Fruit fly (Drosophila melanogaster) whole organism, embryonic: ENCODE data around the gene Vps2.
A peak's percentile ranks its signal among the peaks of the same experiment; 100 is the strongest.

ENCODE experiments used
- B-H1 ChIP-seq: fragments of 200-800 bp; sonication (Bioruptor generic); IDR thresholded peaks from 3 replicates; pipeline ENCODE4 v1.3.6; 2022; ENCODE audit warnings: missing biosample characterization, missing genetic modification characterization
- Blimp-1 ChIP-seq: fragments of 200-800 bp; sonication (Bioruptor generic); optimal IDR thresholded peaks from 3 replicates; lab custom pipeline; 2018; ENCODE audit warnings: missing biosample characterization, missing genetic modification characterization, mild to moderate bottlenecking, moderate library complexity, missing genetic modification reagents
- CG1024 ChIP-seq: fragments of 200-800 bp; sonication (Bioruptor generic); IDR thresholded peaks from 2 replicates; pipeline ENCODE4 v1.3.6; 2022; ENCODE audit warnings: missing biosample characterization, missing genetic modification characterization
- CG10366 ChIP-seq: fragments of 200-800 bp; sonication (Bioruptor generic); IDR thresholded peaks from 2 replicates; pipeline ENCODE4 v1.3.6; 2022; ENCODE audit warnings: missing biosample characterization, missing genetic modification characterization
- CG11093 ChIP-seq: fragments of 200-800 bp; sonication (Bioruptor generic); IDR thresholded peaks from 3 replicates; pipeline ENCODE4 v1.3.6; 2022; ENCODE audit warnings: missing biosample characterization, missing genetic modification characterization
- CG11456 ChIP-seq: fragments of 200-800 bp; sonication (Bioruptor generic); IDR thresholded peaks from 3 replicates; pipeline ENCODE4 v1.3.6; 2022; ENCODE audit warnings: missing biosample characterization, missing genetic modification characterization
- CG12236 ChIP-seq: fragments of 200-800 bp; sonication (Bioruptor generic); optimal IDR thresholded peaks from 2 replicates; lab custom pipeline; 2016; ENCODE audit warnings: missing biosample characterization, missing genetic modification characterization
- CG13775 ChIP-seq: fragments of 200-800 bp; sonication (Bioruptor generic); optimal IDR thresholded peaks from 3 replicates; lab custom pipeline; 2017; ENCODE audit warnings: missing biosample characterization, mild to moderate bottlenecking, missing genetic modification characterization
- CG13894 ChIP-seq: fragments of 200-800 bp; sonication (Bioruptor generic); optimal IDR thresholded peaks from 3 replicates; lab custom pipeline; 2018; ENCODE audit warnings: missing biosample characterization, mild to moderate bottlenecking, missing genetic modification characterization, moderate library complexity
- CG15073 ChIP-seq: fragments of 200-800 bp; sonication (Bioruptor generic); optimal IDR thresholded peaks from 2 replicates; lab custom pipeline; 2016; ENCODE audit warnings: missing biosample characterization, missing genetic modification characterization
- CG15514 ChIP-seq: fragments of 200-800 bp; sonication (Bioruptor generic); optimal IDR thresholded peaks from 3 replicates; lab custom pipeline; 2017; ENCODE audit warnings: missing biosample characterization, missing genetic modification characterization, mild to moderate bottlenecking, moderate library complexity, missing genetic modification reagents
- CG16813 ChIP-seq: fragments of 200-800 bp; sonication (Bioruptor generic); IDR thresholded peaks from 3 replicates; pipeline ENCODE4 v1.3.6; 2022; ENCODE audit warnings: missing biosample characterization, missing genetic modification characterization; ENCODE audit not compliant: partially characterized antibody
- CG17186 ChIP-seq: fragments of 200-800 bp; sonication (Bioruptor generic); optimal IDR thresholded peaks from 3 replicates; lab custom pipeline; 2017; ENCODE audit warnings: missing biosample characterization, missing genetic modification reagents, missing genetic modification characterization
- CG17802 ChIP-seq: fragments of 200-800 bp; sonication (Bioruptor generic); optimal IDR thresholded peaks from 2 replicates; lab custom pipeline; 2018; ENCODE audit warnings: missing biosample characterization, mild to moderate bottlenecking, missing genetic modification characterization, moderate library complexity
- CG2199 ChIP-seq: fragments of 200-800 bp; sonication (Bioruptor generic); IDR thresholded peaks from 3 replicates; pipeline ENCODE4 v1.3.6; 2022; ENCODE audit warnings: missing biosample characterization, missing genetic modification characterization
- CG2875 ChIP-seq: fragments of 200-800 bp; sonication (Bioruptor generic); optimal IDR thresholded peaks from 2 replicates; lab custom pipeline; 2017; ENCODE audit warnings: missing biosample characterization, mild to moderate bottlenecking, missing genetic modification characterization, missing genetic modification reagents
- CG32767 ChIP-seq: fragments of 200-800 bp; sonication (Bioruptor generic); IDR thresholded peaks from 2 replicates; pipeline ENCODE4 v1.3.6; 2022; ENCODE audit warnings: missing biosample characterization, missing genetic modification characterization
- CG32772 ChIP-seq: fragments of 200-800 bp; sonication (Bioruptor generic); IDR thresholded peaks from 2 replicates; pipeline ENCODE4 v1.3.6; 2022; ENCODE audit warnings: missing biosample characterization, missing genetic modification characterization
- CG5953 ChIP-seq: fragments of 200-800 bp; sonication (Bioruptor generic); IDR thresholded peaks from 2 replicates; pipeline ENCODE4 v1.3.6; 2022; ENCODE audit warnings: missing biosample characterization, missing genetic modification characterization
- CG6654 ChIP-seq: fragments of 200-800 bp; sonication (Bioruptor generic); optimal IDR thresholded peaks from 2 replicates; lab custom pipeline; 2017; ENCODE audit warnings: missing biosample characterization, mild to moderate bottlenecking, missing genetic modification characterization
- CG6683 ChIP-seq: fragments of 200-800 bp; sonication (Bioruptor generic); optimal IDR thresholded peaks from 2 replicates; lab custom pipeline; 2017; ENCODE audit warnings: missing biosample characterization, mild to moderate bottlenecking, missing genetic modification characterization, missing genetic modification reagents
- CG7745 ChIP-seq: fragments of 200-800 bp; sonication (Bioruptor generic); optimal IDR thresholded peaks from 2 replicates; lab custom pipeline; 2018; ENCODE audit warnings: missing biosample characterization, mild to moderate bottlenecking, missing genetic modification characterization, moderate library complexity
- CG9609 ChIP-seq: fragments of 200-800 bp; sonication (Bioruptor generic); optimal IDR thresholded peaks from 3 replicates; lab custom pipeline; 2016; ENCODE audit warnings: missing biosample characterization, missing genetic modification characterization
- D ChIP-seq, 2 experiments: fragments of 200-800 bp in 1 of 2; fragments of >200 bp in 1 of 2; sonication (Bioruptor generic) in 1 of 2; optimal IDR thresholded peaks; 2 replicates in 1 of 2; 3 replicates in 1 of 2; lab custom pipeline; 2017; ENCODE audit warnings: mild to moderate bottlenecking in 1 of 2, missing biosample characterization in 1 of 2, missing genetic modification characterization in 1 of 2, missing genetic modification reagents in 1 of 2
- Mrtf ChIP-seq: fragments of 200-800 bp; sonication (Bioruptor generic); IDR thresholded peaks from 3 replicates; pipeline ENCODE4 v1.3.6; 2022; ENCODE audit warnings: missing biosample characterization, missing genetic modification characterization
- NK7.1 ChIP-seq: fragments of 200-800 bp; sonication (Bioruptor generic); optimal IDR thresholded peaks from 3 replicates; lab custom pipeline; 2016; ENCODE audit warnings: missing biosample characterization, missing genetic modification characterization
- Opbp ChIP-seq: fragments of 200-800 bp; sonication (Bioruptor generic); IDR thresholded peaks from 3 replicates; pipeline ENCODE4 v1.3.6; 2022; ENCODE audit warnings: missing biosample characterization, missing genetic modification characterization; ENCODE audit not compliant: partially characterized antibody
- TFAM ChIP-seq: fragments of 200-800 bp; sonication (Bioruptor generic); optimal IDR thresholded peaks from 2 replicates; lab custom pipeline; 2017; ENCODE audit warnings: missing biosample characterization, missing genetic modification characterization, inconsistent platforms
- ase ChIP-seq: fragments of 200-800 bp; sonication (Bioruptor generic); IDR thresholded peaks from 3 replicates; pipeline ENCODE4 v1.3.6; 2022; ENCODE audit warnings: missing biosample characterization, missing genetic modification characterization
- bowl ChIP-seq: fragments of 200-800 bp; sonication (Bioruptor generic); IDR thresholded peaks from 2 replicates; pipeline ENCODE4 v1.3.6; 2022; ENCODE audit warnings: missing biosample characterization, missing genetic modification characterization
- cato ChIP-seq: fragments of 200-800 bp; sonication (Bioruptor generic); optimal IDR thresholded peaks from 2 replicates; lab custom pipeline; 2016; ENCODE audit warnings: missing biosample characterization, missing genetic modification characterization, borderline replicate concordance
- crp ChIP-seq, 2 experiments: fragments of 200-800 bp; sonication (Bioruptor generic); optimal IDR thresholded peaks; 2 replicates in 1 of 2; 3 replicates in 1 of 2; lab custom pipeline; 2017; ENCODE audit warnings: missing biosample characterization in 2 of 2, missing genetic modification characterization in 2 of 2, mild to moderate bottlenecking in 1 of 2, moderate library complexity in 1 of 2
- cwo ChIP-seq: fragments of 200-800 bp; sonication (Bioruptor generic); optimal IDR thresholded peaks from 3 replicates; lab custom pipeline; 2017; ENCODE audit warnings: missing biosample characterization, missing genetic modification characterization, mild to moderate bottlenecking, moderate library complexity, missing genetic modification reagents
- dati ChIP-seq: fragments of 200-800 bp; sonication (Bioruptor generic); IDR thresholded peaks from 2 replicates; pipeline ENCODE4 v1.3.6; 2022; ENCODE audit warnings: missing biosample characterization, missing genetic modification characterization
- esg ChIP-seq: fragments of 200-800 bp; sonication (Bioruptor generic); conservative IDR thresholded peaks from 2 replicates; pipeline ENCODE4 v1.3.6; 2022; ENCODE audit warnings: missing biosample characterization, missing genetic modification characterization
- gro ChIP-seq: fragments of 200-800 bp; sonication (Bioruptor generic); optimal IDR thresholded peaks from 2 replicates; lab custom pipeline; 2016; ENCODE audit warnings: missing biosample characterization, missing genetic modification characterization
- h ChIP-seq: fragments of >200 bp; optimal IDR thresholded peaks from 2 replicates; lab custom pipeline; 2017
- hb ChIP-seq: fragments of 200-800 bp; sonication (Bioruptor generic); IDR thresholded peaks from 3 replicates; pipeline ENCODE4 v1.3.6; 2022; ENCODE audit warnings: missing biosample characterization, missing genetic modification characterization; ENCODE audit not compliant: partially characterized antibody
- lbe ChIP-seq: fragments of 200-800 bp; sonication (Bioruptor generic); optimal IDR thresholded peaks from 2 replicates; lab custom pipeline; 2016; ENCODE audit warnings: missing biosample characterization, mild to moderate bottlenecking, missing genetic modification characterization
- pan ChIP-seq, 4 experiments: fragments of >200 bp in 3 of 4; fragments of 200-800 bp in 1 of 4; sonication (Bioruptor generic) in 1 of 4; optimal IDR thresholded peaks in 3 of 4; IDR thresholded peaks in 1 of 4; 2 replicates each; pipeline versions ENCODE4 v1.3.6 to Lab custom; 2017 to 2022; ENCODE audit warnings: missing biosample characterization in 2 of 4, missing genetic modification characterization in 2 of 4, mixed read lengths in 1 of 4
- pho ChIP-seq: fragments of 200-800 bp; sonication (Bioruptor generic); optimal IDR thresholded peaks from 2 replicates; lab custom pipeline; 2016; ENCODE audit warnings: missing biosample characterization, missing genetic modification characterization
- phol ChIP-seq: fragments of 200-800 bp; sonication (Bioruptor generic); optimal IDR thresholded peaks from 3 replicates; lab custom pipeline; 2018; ENCODE audit warnings: missing biosample characterization, mild to moderate bottlenecking, missing genetic modification characterization, moderate library complexity
- repo ChIP-seq: fragments of 200-800 bp; sonication (Bioruptor generic); optimal IDR thresholded peaks from 2 replicates; lab custom pipeline; 2016; ENCODE audit warnings: missing biosample characterization, missing genetic modification characterization
- schlank ChIP-seq: fragments of 200-800 bp; sonication (Bioruptor generic); optimal IDR thresholded peaks from 2 replicates; lab custom pipeline; 2018; ENCODE audit warnings: missing biosample characterization, mild to moderate bottlenecking, missing genetic modification characterization
- sug ChIP-seq: fragments of 200-800 bp; optimal IDR thresholded peaks from 2 replicates; lab custom pipeline; 2019; ENCODE audit warnings: missing biosample characterization, mild to moderate bottlenecking, missing genetic modification characterization, moderate library complexity
- tio ChIP-seq: fragments of 200-800 bp; sonication (Bioruptor generic); optimal IDR thresholded peaks from 2 replicates; lab custom pipeline; 2017; ENCODE audit warnings: missing biosample characterization, missing genetic modification characterization, inconsistent platforms
- wdn ChIP-seq: fragments of 200-800 bp; sonication (Bioruptor generic); IDR thresholded peaks from 2 replicates; pipeline ENCODE4 v1.3.6; 2022; ENCODE audit warnings: missing biosample characterization, missing genetic modification characterization
- zen2 ChIP-seq: fragments of 200-800 bp; sonication (Bioruptor generic); IDR thresholded peaks from 3 replicates; pipeline ENCODE4 v1.3.6; 2022; ENCODE audit warnings: missing biosample characterization, missing genetic modification characterization; ENCODE audit not compliant: partially characterized antibody
- zfh1 ChIP-seq: fragments of 200-800 bp; sonication (Bioruptor generic); IDR thresholded peaks from 3 replicates; pipeline ENCODE4 v1.3.6; 2022; ENCODE audit warnings: missing biosample characterization, missing genetic modification characterization

Gene Vps2

dm6 chr3R:26055214-26055632 lies 2.6 kb downstream of the Vps2 start, which contains the start of gene Cmpk (continued):
- TF ChIP-seq CG10366 (peak; percentile 59), pan (optimal IDR thresholded peaks at IDR 0.05; lab: Kevin White, UChicago) (no peak), pan (GFP tag; optimal IDR thresholded peaks at IDR 0.05 in 1 of 2, IDR thresholded peaks at IDR 0.05 in 1 of 2) (peak in 1 of 2 experiments; percentile 50), CG32767 (GFP tag; lab: Robert Waterston, UW) (peak; percentile 47; the same call in 1 of the 2 replicates), CG17186 (peak; percentile 63), NK7.1 (peak; percentile 54), gro (peak; percentile 73), esg (GFP tag; lab: Robert Waterston, UW) (no peak), CG13775 (peak; percentile 70), lbe (GFP tag; lab: Kevin White, UChicago) (peak; percentile 87), CG16813 (no peak), wdn (no peak), CG15073 (GFP tag; lab: Kevin White, UChicago) (no peak), repo (GFP tag; lab: Kevin White, UChicago) (no peak), cwo (GFP tag; lab: Kevin White, UChicago) (no peak), schlank (tag; lab: Kevin White, UChicago) (peak; percentile 72), crp (GFP tag; optimal IDR thresholded peaks at IDR 0.05; lab: Kevin White, UChicago) (peak; percentile 18 to 89), CG5953 (peak; percentile 58), h (lab: Kevin White, UChicago) (no peak), CG1024 (GFP tag; lab: Robert Waterston, UW) (peak; percentile 47), CG12236 (GFP tag; lab: Kevin White, UChicago) (no peak), D (optimal IDR thresholded peaks at IDR 0.05; lab: Kevin White, UChicago) (no peak), D (GFP tag; optimal IDR thresholded peaks at IDR 0.05; lab: Kevin White, UChicago) (peak; percentile 51), Blimp-1 (GFP tag; lab: Kevin White, UChicago) (no peak), zfh1 (GFP tag; lab: Robert Waterston, UW) (peak; percentile 78), Mrtf (GFP tag; lab: Robert Waterston, UW) (no peak), pho (GFP tag; lab: Kevin White, UChicago) (no peak), CG9609 (GFP tag; lab: Kevin White, UChicago) (no peak), TFAM (GFP tag; lab: Kevin White, UChicago) (peak; percentile 28), hb (GFP tag; lab: Robert Waterston, UW) (no peak), ase (GFP tag; lab: Robert Waterston, UW) (peak; percentile 43; the same call in 2 of the 3 replicates), CG11456 (peak; percentile 78), cato (GFP tag; lab: Kevin White, UChicago) (no peak), CG7745 (tag; lab: Kevin White, UChicago) (no peak), B-H1 (GFP tag; lab: Robert Waterston, UW) (no peak; the same call in 2 of the 3 replicates), bowl (GFP tag; lab: Robert Waterston, UW) (no peak), CG2875 (GFP tag; lab: Kevin White, UChicago) (peak; percentile 74), CG11093 (GFP tag; lab: Robert Waterston, UW) (no peak), CG2199 (GFP tag; lab: Robert Waterston, UW) (no peak), sug (peak; percentile 69), dati (GFP tag; lab: Robert Waterston, UW) (no peak), CG6654 (GFP tag; lab: Kevin White, UChicago) (peak; percentile 42), Opbp (0 out of 3 replicates have a peak, but pooled peaks have one; percentile 33), CG32772 (GFP tag; lab: Robert Waterston, UW) (no peak), tio (GFP tag; lab: Kevin White, UChicago) (no peak), zen2 (GFP tag; lab: Robert Waterston, UW) (peak; percentile 42; the same call in 2 of the 3 replicates), CG17802 (peak; percentile 70), CG13894 (tag; lab: Kevin White, UChicago) (no peak), CG6683 (GFP tag; lab: Kevin White, UChicago) (peak; percentile 68), CG15514 (GFP tag; lab: Kevin White, UChicago) (peak; percentile 81), phol (tag; lab: Kevin White, UChicago) (peak; percentile 68)
